Worm (Caenorhabditis elegans) whole organism, L1 larva: ENCODE results near the gene F40D4.13.

ENCODE experiments used
- C04F5.9 ChIP-seq: sonication (generic microtip); optimal IDR thresholded peaks from 2 replicates; lab custom pipeline; 2016; ENCODE audit warnings: missing genetic modification characterization, missing compliant biosample characterization
- blmp-1 ChIP-seq: fragments of 150-350 bp; optimal IDR thresholded peaks from 2 replicates; lab custom pipeline; 2014; ENCODE audit warnings: missing biosample characterization, missing genetic modification characterization
- dsc-1 ChIP-seq: sonication (generic microtip); optimal IDR thresholded peaks from 2 replicates; lab custom pipeline; 2016; ENCODE audit warnings: mild to moderate bottlenecking, missing genetic modification characterization, missing compliant biosample characterization
- egl-13 ChIP-seq: sonication (generic microtip); optimal IDR thresholded peaks from 2 replicates; lab custom pipeline; 2016; ENCODE audit warnings: missing genotype, missing genetic modification reagents, missing genetic modification characterization, missing compliant biosample characterization
- isw-1 ChIP-seq: fragments of 200-800 bp; sonication (Bioruptor generic); IDR thresholded peaks from 2 replicates; pipeline ENCODE4 v1.3.6; 2022; ENCODE audit warnings: missing genetic modification characterization, missing compliant biosample characterization
- unc-62 ChIP-seq: fragments of 150-350 bp; optimal IDR thresholded peaks from 2 replicates; lab custom pipeline; 2014; ENCODE audit warnings: missing biosample characterization, missing genetic modification reagents, missing genetic modification characterization
- xbp-1 ChIP-seq: sonication (generic microtip); optimal IDR thresholded peaks from 2 replicates; lab custom pipeline; 2016; ENCODE audit warnings: missing genetic modification characterization, missing compliant biosample characterization

F40D4.13 gene

ce11 chrV:17108310-17108709 is 48.7 kb downstream of the F40D4.13 start, which contains the start of gene ZK218.11:
Gene ZK218.11 (minus strand): TSS chrV:17108410.
- no peak for TF ChIP-seq blmp-1 (tag; lab: Kevin White, UChicago)
- TF ChIP-seq unc-62 (GFP tag; lab: Kevin White, UChicago), result no peak
- no peak for TF ChIP-seq C04F5.9 (tag; lab: Kevin White, UChicago)
- TF ChIP-seq isw-1 (GFP tag; lab: Robert Waterston, UW), result no peak
- TF ChIP-seq xbp-1, result no peak
- TF ChIP-seq egl-13 (tag; lab: Kevin White, UChicago), result no peak
- no peak for TF ChIP-seq dsc-1 (tag; lab: Kevin White, UChicago)
- TF ChIP-seq, all 84 proteins: peak for 0
